Worm (Caenorhabditis elegans): ENCODE data around the gene pbs-6.
A peak's percentile ranks its signal among the peaks of the same experiment; 100 is the strongest.

DNA sequence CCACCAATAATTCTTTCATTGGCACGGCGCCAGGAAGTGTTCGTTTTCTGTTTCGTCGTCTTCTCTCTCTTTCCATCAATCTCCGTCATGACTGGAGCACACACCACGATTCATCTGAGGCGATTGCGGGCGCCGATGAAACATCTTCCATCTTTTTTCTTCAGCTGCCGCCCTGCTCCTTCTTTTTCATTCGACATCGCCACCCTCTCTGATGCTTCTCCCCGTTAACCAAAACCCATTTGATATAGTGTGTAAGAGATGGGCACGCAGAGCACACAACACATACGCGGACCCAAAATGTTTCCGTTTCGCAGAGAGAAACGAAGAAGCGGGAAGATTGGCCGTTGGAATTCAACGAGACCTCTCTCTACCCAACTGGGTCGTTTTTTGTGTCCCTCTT, 43.6 kb upstream of the pbs-6 start:
- TF ChIP-seq ztf-1 (GFP tag; conservative IDR thresholded peaks at IDR 0.05): no peak
- TF ChIP-seq blmp-1 (tag; optimal IDR thresholded peaks at IDR 0.05; ENCODE audit: insufficient read depth): no peak
- peak in 1 of 2 experiments; percentile 49 for TF ChIP-seq lsy-2 (tag; optimal IDR thresholded peaks at IDR 0.05)
- TF ChIP-seq zag-1 (tag; optimal IDR thresholded peaks at IDR 0.05): peak; percentile 41
- peak; percentile 11 for TF ChIP-seq unc-62 (GFP tag; optimal IDR thresholded peaks at IDR 0.05)

All from whole organism, L2 larva.